Worm (Caenorhabditis elegans) whole organism, L4/young adult: Measurements from ENCODE around the gene C17G10.13.

ENCODE experiments used
- dao-5 ChIP-seq: sonication (generic microtip); optimal IDR thresholded peaks from 2 replicates; lab custom pipeline; 2016; ENCODE audit warnings: missing genotype, missing genetic modification characterization, moderate library complexity, missing compliant biosample characterization
- him-1 ChIP-seq: sonication (generic microtip); optimal IDR thresholded peaks from 2 replicates; lab custom pipeline; 2016; ENCODE audit warnings: missing genotype, missing genetic modification reagents, missing genetic modification characterization, missing compliant biosample characterization

DNA sequence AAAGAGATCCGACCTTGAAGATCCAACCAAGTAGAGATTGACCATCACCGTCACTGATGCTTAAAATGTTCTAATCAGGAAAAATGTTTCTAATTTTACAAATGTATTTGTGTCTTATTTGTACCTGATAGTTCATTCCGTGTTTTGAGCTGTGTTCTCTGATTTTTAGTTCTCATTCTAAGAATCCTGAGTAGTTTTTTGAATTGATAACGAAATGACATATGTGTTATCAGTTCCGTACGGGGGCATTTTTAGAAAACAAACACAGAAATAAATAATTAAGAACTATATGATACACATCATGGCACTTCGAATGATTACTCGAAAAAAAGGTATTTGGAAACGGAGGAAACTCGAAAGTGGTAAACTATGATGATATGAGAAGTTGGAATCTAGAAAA lies 34.1 kb downstream of the C17G10.13 start:
- TF ChIP-seq dao-5 (tag; lab: Kevin White, UChicago) (no peak), him-1 (tag; lab: Kevin White, UChicago) (no peak)
